Worm (Caenorhabditis elegans) whole organism, L4/young adult: ENCODE data around the gene str-1.

Source experiments
- W03F9.2 ChIP-seq: fragments of 150-350 bp; optimal IDR thresholded peaks from 2 replicates; lab custom pipeline; 2014; ENCODE audit warnings: missing biosample characterization, missing genetic modification characterization
- dao-5 ChIP-seq: sonication (generic microtip); optimal IDR thresholded peaks from 2 replicates; lab custom pipeline; 2016; ENCODE audit warnings: missing genotype, missing genetic modification characterization, moderate library complexity, missing compliant biosample characterization
- him-1 ChIP-seq: sonication (generic microtip); optimal IDR thresholded peaks from 2 replicates; lab custom pipeline; 2016; ENCODE audit warnings: missing genotype, missing genetic modification reagents, missing genetic modification characterization, missing compliant biosample characterization

str-1 gene

ce11 chrIV:7173489-7173888, at the start of gene str-1:
TSS of gene str-1 (plus strand) at chrIV:7173789.
- TF ChIP-seq him-1 (tag; lab: Kevin White, UChicago) (no peak), W03F9.2 (tag; lab: Kevin White, UChicago) (no peak), dao-5 (no peak)

- TF ChIP-seq him-1 (tag; lab: Kevin White, UChicago) (no peak), dao-5 (no peak), W03F9.2 (tag; lab: Kevin White, UChicago) (no peak)
These were observed 41.8 kb upstream of the str-1 start, which contains the start of gene grsp-3 for ce11 chrIV:7131780-7132179. TSS of gene grsp-3 (minus strand) at chrIV:7131928.

ce11 chrIV:7133140-7133539, 40.4 kb upstream of the str-1 start, which contains the start of gene cyn-12:
TSS of gene cyn-12 (minus strand) at chrIV:7133217.
- TF ChIP-seq W03F9.2 (tag; lab: Kevin White, UChicago), result no peak
- no peak for TF ChIP-seq dao-5
- no peak for TF ChIP-seq him-1 (tag; lab: Kevin White, UChicago)

ce11 chrIV:7133983-7134382, 39.6 kb upstream of the str-1 start, which contains the start of gene mutd-1:
TSS of gene mutd-1 (minus strand) at chrIV:7134083.
- TF ChIP-seq dao-5 (no peak), W03F9.2 (tag; lab: Kevin White, UChicago) (no peak), him-1 (tag; lab: Kevin White, UChicago) (no peak)

ce11 chrIV:7139143-7139542, 34.4 kb upstream of the str-1 start:
- TF ChIP-seq W03F9.2 (tag; lab: Kevin White, UChicago) (no peak), him-1 (tag; lab: Kevin White, UChicago) (no peak), dao-5 (no peak)

- TF ChIP-seq dao-5, result no peak
- TF ChIP-seq him-1 (tag; lab: Kevin White, UChicago), result no peak
- TF ChIP-seq W03F9.2 (tag; lab: Kevin White, UChicago), result no peak
These were observed 28.8 kb upstream of the str-1 start, which contains the start of gene hecd-1 for ce11 chrIV:7144670-7145257. TSS of gene hecd-1 (minus strand) at chrIV:7144720.

- TF ChIP-seq W03F9.2 (tag; lab: Kevin White, UChicago) (peak; percentile 21), him-1 (tag; lab: Kevin White, UChicago) (no peak)
These were observed 25.9 kb upstream of the str-1 start for ce11 chrIV:7147722-7148121.

- TF ChIP-seq W03F9.2 (tag; lab: Kevin White, UChicago) (no peak), him-1 (tag; lab: Kevin White, UChicago) (no peak), dao-5 (no peak)
These were observed 24.5 kb upstream of the str-1 start, which contains the start of gene C34D4.4 for ce11 chrIV:7149020-7149601. TSS of gene C34D4.4 (plus strand) at chrIV:7149361.

- TF ChIP-seq him-1 (tag; lab: Kevin White, UChicago) (no peak), dao-5 (no peak), W03F9.2 (tag; lab: Kevin White, UChicago) (no peak)
These were observed 21.2 kb upstream of the str-1 start, which contains the start of gene col-113 for ce11 chrIV:7152409-7152808. TSS of gene col-113 (minus strand) at chrIV:7152509.

- TF ChIP-seq dao-5 (no peak), him-1 (tag; lab: Kevin White, UChicago) (no peak), W03F9.2 (tag; lab: Kevin White, UChicago) (no peak)
These were observed 20.2 kb upstream of the str-1 start, which contains the start of gene C34D4.3 for ce11 chrIV:7153362-7153761. TSS of gene C34D4.3 (plus strand) at chrIV:7153662.

- no peak for TF ChIP-seq W03F9.2 (tag; lab: Kevin White, UChicago)
- TF ChIP-seq him-1 (tag; lab: Kevin White, UChicago), result no peak
- TF ChIP-seq dao-5, result no peak
These were observed 19.2 kb upstream of the str-1 start, which contains the start of gene C34D4.2 for ce11 chrIV:7154356-7154755. TSS of gene C34D4.2 (plus strand) at chrIV:7154656.

ce11 chrIV:7156356-7156755, 17.2 kb upstream of the str-1 start, which contains the start of gene maph-9:
TSS of gene maph-9 (plus strand) at chrIV:7156628.
- TF ChIP-seq him-1 (tag; lab: Kevin White, UChicago), result no peak
- TF ChIP-seq W03F9.2 (tag; lab: Kevin White, UChicago), result no peak
- TF ChIP-seq dao-5, result no peak

ce11 chrIV:7158161-7158560, 15.4 kb upstream of the str-1 start:
- TF ChIP-seq W03F9.2 (tag; lab: Kevin White, UChicago) (no peak), him-1 (tag; lab: Kevin White, UChicago) (no peak), dao-5 (no peak)

ce11 chrIV:7159586-7159985, 14.0 kb upstream of the str-1 start:
- TF ChIP-seq him-1 (tag; lab: Kevin White, UChicago), result no peak
- TF ChIP-seq dao-5, result no peak
- no peak for TF ChIP-seq W03F9.2 (tag; lab: Kevin White, UChicago)
